Worm (Caenorhabditis elegans) whole organism, L4/young adult: ENCODE measurements around the gene npr-9.

ENCODE experiments used
- W03F9.2 ChIP-seq: fragments of 150-350 bp; optimal IDR thresholded peaks from 2 replicates; lab custom pipeline; 2014; ENCODE audit warnings: missing biosample characterization, missing genetic modification characterization
- dao-5 ChIP-seq: sonication (generic microtip); optimal IDR thresholded peaks from 2 replicates; lab custom pipeline; 2016; ENCODE audit warnings: missing genotype, missing genetic modification characterization, moderate library complexity, missing compliant biosample characterization
- him-1 ChIP-seq: sonication (generic microtip); optimal IDR thresholded peaks from 2 replicates; lab custom pipeline; 2016; ENCODE audit warnings: missing genotype, missing genetic modification reagents, missing genetic modification characterization, missing compliant biosample characterization

DNA sequence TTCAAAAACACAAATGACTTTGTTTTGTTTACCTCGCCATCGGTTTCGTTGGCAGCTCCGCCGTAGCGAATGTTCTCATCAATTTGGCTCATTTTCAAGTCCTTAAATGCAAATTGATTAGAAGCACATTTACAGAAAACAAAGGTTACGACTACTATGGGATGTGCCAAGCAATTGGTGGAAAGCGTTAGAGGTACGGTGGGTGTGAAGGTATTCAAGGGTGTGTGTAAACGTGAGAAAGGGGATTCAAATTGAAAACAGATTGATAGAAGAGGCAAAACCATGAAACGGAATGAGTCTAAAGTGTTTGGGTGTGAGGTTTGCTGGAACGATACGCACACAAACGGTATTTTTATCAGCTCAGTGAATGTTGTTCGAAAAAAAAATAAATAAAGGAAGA, 47.8 kb downstream of the npr-9 start, which contains the start of gene tni-1:
- no peak for TF ChIP-seq dao-5 (tag; lab: Kevin White, UChicago)
- TF ChIP-seq him-1 (tag; lab: Kevin White, UChicago): no peak
- no peak for TF ChIP-seq W03F9.2 (tag; lab: Kevin White, UChicago)
